Worm (Caenorhabditis elegans) whole organism, midembryonic: ENCODE measurements around the gene gst-16.

Experiments
- cog-1 ChIP-seq: sonication (generic microtip); optimal IDR thresholded peaks from 2 replicates; lab custom pipeline; 2016; ENCODE audit warnings: missing genetic modification characterization, missing compliant biosample characterization
- flt-1 ChIP-seq: fragments of 200-800 bp; sonication (Bioruptor generic); IDR thresholded peaks from 2 replicates; pipeline ENCODE4 v1.3.6; 2022; ENCODE audit warnings: missing genetic modification characterization, missing compliant biosample characterization
- klf-2 ChIP-seq: fragments of 200-800 bp; sonication (Bioruptor generic); conservative IDR thresholded peaks from 2 replicates; pipeline ENCODE4 v1.3.6; 2022; ENCODE audit warnings: missing genetic modification reagents, missing genetic modification characterization, missing compliant biosample characterization
- ref-1 ChIP-seq: fragments of 200-800 bp; sonication (Bioruptor generic); conservative IDR thresholded peaks from 2 replicates; pipeline ENCODE4 v1.3.6; 2022; ENCODE audit warnings: missing genetic modification reagents, missing genetic modification characterization, missing compliant biosample characterization
- tab-1 ChIP-seq: fragments of 200-800 bp; sonication (Bioruptor generic); IDR thresholded peaks from 2 replicates; pipeline ENCODE4 v1.3.6; 2022; ENCODE audit warnings: missing genetic modification characterization, missing compliant biosample characterization
- ztf-23 ChIP-seq: fragments of 200-800 bp; sonication (Bioruptor generic); IDR thresholded peaks from 2 replicates; pipeline ENCODE4 v1.3.6; 2022; ENCODE audit warnings: missing genetic modification reagents, missing genetic modification characterization, missing compliant biosample characterization
- ztf-29 ChIP-seq: fragments of 200-800 bp; sonication (Bioruptor generic); IDR thresholded peaks from 2 replicates; pipeline ENCODE4 v1.3.6; 2022; ENCODE audit warnings: missing genetic modification reagents, missing genetic modification characterization, missing compliant biosample characterization

DNA sequence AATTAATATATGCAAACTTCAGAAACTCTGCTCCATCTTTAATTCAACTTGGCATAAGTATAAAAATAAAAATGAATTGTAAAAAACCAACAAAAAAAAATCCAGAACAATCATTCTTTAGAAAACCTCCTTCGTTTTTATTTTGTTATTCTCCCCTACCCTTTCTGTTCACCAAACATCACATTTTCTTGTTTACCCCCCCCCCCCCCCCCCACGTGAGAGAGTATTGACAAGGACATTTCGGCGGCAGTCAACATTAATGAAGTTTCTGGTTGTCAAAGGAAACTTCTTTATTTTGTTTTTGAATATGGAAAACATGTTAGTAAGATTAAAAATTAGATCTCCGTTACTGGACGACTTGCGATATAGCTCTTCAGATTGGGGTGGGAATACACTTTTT is 9.7 kb downstream of the gst-16 start:
- TF ChIP-seq flt-1 (GFP tag; lab: Robert Waterston, UW), result no peak
- no peak for TF ChIP-seq ztf-29 (GFP tag; lab: Robert Waterston, UW)
- TF ChIP-seq tab-1 (GFP tag; lab: Robert Waterston, UW), result no peak
- TF ChIP-seq klf-2 (GFP tag; lab: Robert Waterston, UW), result no peak
- no peak for TF ChIP-seq ref-1
- TF ChIP-seq cog-1, result no peak
- no peak for TF ChIP-seq ztf-23 (GFP tag; lab: Robert Waterston, UW)
